Fruit fly (Drosophila melanogaster): Measurements from ENCODE around the gene Sox21b.

DNA sequence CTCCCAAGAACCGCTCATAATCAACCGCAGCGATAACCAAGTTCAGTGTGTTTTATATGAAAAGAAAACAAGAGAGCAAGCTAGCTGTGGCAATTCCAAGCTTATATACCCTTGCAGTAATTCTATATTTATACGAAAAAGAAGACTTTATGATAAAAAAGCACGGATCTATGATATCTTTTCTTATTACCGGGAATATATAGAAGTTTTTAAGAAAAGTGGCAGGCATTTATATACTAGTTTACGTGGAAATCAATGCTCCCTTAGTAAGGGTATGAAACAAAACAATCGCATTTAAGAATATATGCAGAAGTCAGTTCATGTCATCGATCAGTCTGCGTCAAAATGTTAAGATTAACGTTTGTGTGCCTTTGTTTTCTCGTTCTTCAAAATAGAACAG is 47.8 kb downstream of the Sox21b start, which contains the start of gene CG8100:
- no peak for TF ChIP-seq CG8478 (optimal IDR thresholded peaks at IDR 0.05)
- no peak for TF ChIP-seq psq (optimal IDR thresholded peaks at IDR 0.05)
- TF ChIP-seq Dll (optimal IDR thresholded peaks at IDR 0.05) = no peak
- no peak for TF ChIP-seq usp (GFP tag; optimal IDR thresholded peaks at IDR 0.05)

All from whole organism.